Fruit fly (Drosophila melanogaster): ENCODE data around the gene Adk1.

DNA sequence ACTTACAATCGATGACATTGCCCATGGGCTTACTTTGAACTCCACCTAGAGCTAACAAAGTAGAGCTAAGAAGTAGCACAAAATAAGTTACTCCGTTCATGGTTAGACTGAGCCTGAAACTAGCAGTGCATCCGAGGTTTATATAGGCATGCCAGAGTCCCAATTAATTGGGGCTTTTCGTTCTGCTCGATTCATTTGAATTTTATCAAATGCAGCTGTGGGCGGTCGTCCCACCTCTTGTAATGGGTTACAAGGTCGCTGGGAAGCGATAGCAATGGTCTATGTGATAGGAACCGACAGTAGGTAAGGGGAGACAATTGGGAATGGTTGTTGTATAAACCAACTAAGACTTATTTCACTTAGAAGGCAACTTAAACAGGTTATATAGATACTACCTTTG lies 28.5 kb downstream of the Adk1 start, which contains the start of gene CG12256:
- TF ChIP-seq usp (GFP tag; optimal IDR thresholded peaks at IDR 0.05) (no peak), Dfd (GFP tag; optimal IDR thresholded peaks at IDR 0.05) (no peak), dsf (GFP tag; optimal IDR thresholded peaks at IDR 0.05; ENCODE audit: borderline replicate concordance) (no peak), foxo (GFP tag; optimal IDR thresholded peaks at IDR 0.05) (no peak), dmrt93B (GFP tag; optimal IDR thresholded peaks at IDR 0.05) (no peak)

Data from whole organism, wandering third instar larva.